Worm (Caenorhabditis elegans): ENCODE measurements around the gene F28A12.10.

F28A12.10 gene

ce11 chrV:8650365-8650764 is 12.8 kb upstream of the F28A12.10 start:
- TF ChIP-seq ceh-31 (tag; optimal IDR thresholded peaks at IDR 0.05), result no peak

ce11 chrV:8648251-8648650 is 10.7 kb upstream of the F28A12.10 start:
- TF ChIP-seq ttx-3 (tag; optimal IDR thresholded peaks at IDR 0.05) (no peak), elt-2 (tag; optimal IDR thresholded peaks at IDR 0.05) (peak; percentile 81)

- TF ChIP-seq pax-1 (tag; optimal IDR thresholded peaks at IDR 0.05) (no peak), pqm-1 (tag; optimal IDR thresholded peaks at IDR 0.05) (no peak), T23F11.4 (GFP tag; optimal IDR thresholded peaks at IDR 0.05) (no peak), npax-4 (tag; optimal IDR thresholded peaks at IDR 0.05) (no peak), C38D4.7 (GFP tag; optimal IDR thresholded peaks at IDR 0.05) (no peak), ceh-22 (tag; optimal IDR thresholded peaks at IDR 0.05) (no peak), ceh-9 (tag; optimal IDR thresholded peaks at IDR 0.05) (no peak), pha-2 (tag; optimal IDR thresholded peaks at IDR 0.05) (no peak), fax-1 (tag; optimal IDR thresholded peaks at IDR 0.05) (no peak), dmd-4 (tag; optimal IDR thresholded peaks at IDR 0.05; ENCODE audit: borderline replicate concordance) (no peak), rnt-1 (tag; optimal IDR thresholded peaks at IDR 0.05) (no peak), ztf-16 (tag; optimal IDR thresholded peaks at IDR 0.05) (no peak)
These were observed 5.5 kb upstream of the F28A12.10 start, which contains the start of gene asp-13 for ce11 chrV:8643093-8643492. Gene asp-13 (minus strand): TSS chrV:8643193.

- TF ChIP-seq pros-1 (tag; optimal IDR thresholded peaks at IDR 0.05) (no peak), pax-1 (tag; optimal IDR thresholded peaks at IDR 0.05) (no peak), ahr-1 (tag; optimal IDR thresholded peaks at IDR 0.05) (no peak), C08G9.2 (tag; optimal IDR thresholded peaks at IDR 0.05) (no peak), pha-4 (tag; optimal IDR thresholded peaks at IDR 0.05) (no peak), mec-3 (tag; optimal IDR thresholded peaks at IDR 0.05; ENCODE audit: borderline replicate concordance) (no peak), ceh-31 (tag; optimal IDR thresholded peaks at IDR 0.05) (no peak), ceh-9 (tag; optimal IDR thresholded peaks at IDR 0.05) (no peak), ceh-34 (tag; optimal IDR thresholded peaks at IDR 0.05) (no peak), ceh-19 (GFP tag; optimal IDR thresholded peaks at IDR 0.05) (no peak), ttx-3 (tag; optimal IDR thresholded peaks at IDR 0.05) (no peak), F13H6.1 (tag; optimal IDR thresholded peaks at IDR 0.05) (no peak)
These were observed 3.7 kb upstream of the F28A12.10 start, which contains the start of gene F28A12.3 for ce11 chrV:8641266-8641665. Gene F28A12.3 (minus strand): TSS chrV:8641366.

ce11 chrV:8636907-8637306 is 659 bp downstream of the F28A12.10 start, which contains the start of gene grl-12:
Gene grl-12 (minus strand): TSS chrV:8637007.
- TF ChIP-seq unc-42 (tag; optimal IDR thresholded peaks at IDR 0.05) (no peak), tbx-7 (tag; optimal IDR thresholded peaks at IDR 0.05) (no peak), nfya-1 (tag; optimal IDR thresholded peaks at IDR 0.05) (no peak)

ce11 chrV:8635575-8635974 is 2.0 kb downstream of the F28A12.10 start, which contains the start of gene oac-29:
Gene oac-29 (minus strand): TSS chrV:8635675.
- TF ChIP-seq fkh-6 (tag; optimal IDR thresholded peaks at IDR 0.05), result no peak
- TF ChIP-seq ceh-30 (tag; optimal IDR thresholded peaks at IDR 0.05), result no peak
- no peak for TF ChIP-seq rnt-1 (tag; optimal IDR thresholded peaks at IDR 0.05)
- TF ChIP-seq tbx-7 (tag; optimal IDR thresholded peaks at IDR 0.05), result no peak
- no peak for TF ChIP-seq nhr-11 (tag; optimal IDR thresholded peaks at IDR 0.05)
- no peak for TF ChIP-seq ref-2 (tag; optimal IDR thresholded peaks at IDR 0.05)
- TF ChIP-seq hlh-6 (tag; optimal IDR thresholded peaks at IDR 0.05), result no peak
- TF ChIP-seq zip-5 (tag; optimal IDR thresholded peaks at IDR 0.05), result no peak
- no peak for TF ChIP-seq fax-1 (tag; optimal IDR thresholded peaks at IDR 0.05)

- TF ChIP-seq nfya-1 (tag; optimal IDR thresholded peaks at IDR 0.05), result no peak
- no peak for TF ChIP-seq odd-2 (tag; optimal IDR thresholded peaks at IDR 0.05)
- no peak for TF ChIP-seq unc-55 (GFP tag; optimal IDR thresholded peaks at IDR 0.05)
- no peak for TF ChIP-seq ets-4 (tag; optimal IDR thresholded peaks at IDR 0.05)
- no peak for TF ChIP-seq syd-9 (tag; optimal IDR thresholded peaks at IDR 0.05)
- TF ChIP-seq K09A11.1 (tag; optimal IDR thresholded peaks at IDR 0.05; ENCODE audit: insufficient read depth), result no peak
These were observed 4.8 kb downstream of the F28A12.10 start for ce11 chrV:8632788-8633187.
